Worm (Caenorhabditis elegans): ENCODE data around the gene dlat-1.

dlat-1 gene

DNA sequence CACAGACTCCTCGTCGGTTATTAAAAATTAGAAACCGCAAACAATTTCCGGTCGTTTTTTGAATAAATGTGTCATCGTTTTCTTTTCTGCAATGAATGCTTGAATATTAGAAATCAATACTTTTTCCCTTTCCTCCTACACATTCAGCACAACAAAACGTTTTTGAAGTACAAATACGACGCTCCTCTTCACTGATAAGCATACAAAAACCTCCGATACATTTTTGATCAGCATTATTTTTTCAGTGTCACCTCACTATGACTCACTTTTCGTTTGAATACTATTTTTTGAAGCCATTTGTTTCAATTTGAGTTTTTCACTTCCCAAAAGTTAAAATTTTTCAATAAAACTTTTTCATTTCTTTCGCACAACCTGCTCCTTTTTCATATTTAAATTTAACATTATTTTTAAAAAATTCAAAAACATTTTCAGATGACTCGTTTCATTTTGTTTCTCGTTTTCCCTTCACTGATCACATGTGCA lies 35.7 kb upstream of the dlat-1 start, which contains the start of gene R02D5.3:
TSS of gene R02D5.3 (plus strand) at position 433 of the 483 bp plus-strand sequence.
- TF ChIP-seq ceh-28 (tag; optimal IDR thresholded peaks at IDR 0.05), result no peak
- TF ChIP-seq nhr-28 (tag; optimal IDR thresholded peaks at IDR 0.05), result peak; percentile 90
- TF ChIP-seq zip-11 (GFP tag; IDR thresholded peaks at IDR 0.05), result no peak
- TF ChIP-seq ceh-32 (tag; optimal IDR thresholded peaks at IDR 0.05; ENCODE audit: poor library complexity), result no peak
- TF ChIP-seq dve-1 (tag; optimal IDR thresholded peaks at IDR 0.05; ENCODE audit: insufficient read depth), result peak; percentile 52
- peak; percentile 32; the same call in 1 of the 2 replicates for TF ChIP-seq dmd-6 (GFP tag; IDR thresholded peaks at IDR 0.05)
- TF ChIP-seq pqm-1 (tag; optimal IDR thresholded peaks at IDR 0.05), result peak; percentile 38
- TF ChIP-seq daf-16 (GFP tag; optimal IDR thresholded peaks at IDR 0.05), result no peak
- TF ChIP-seq daf-16 (tag; optimal IDR thresholded peaks at IDR 0.05), result peak; percentile 32

- TF ChIP-seq lin-15B (tag; optimal IDR thresholded peaks at IDR 0.05), result no peak
- TF ChIP-seq ctbp-1 (GFP tag; IDR thresholded peaks at IDR 0.05), result no peak
These were observed 34.9 kb upstream of the dlat-1 start, which contains the start of gene R02D5.10 for ce11 chrV:14481987-14482386. TSS of gene R02D5.10 (plus strand) at chrV:14482287.

ce11 chrV:14481401-14481800 lies 34.3 kb upstream of the dlat-1 start, which contains the start of gene R02D5.7:
TSS of gene R02D5.7 (minus strand) at chrV:14481501.
- TF ChIP-seq Y105C5A.15 (GFP tag; IDR thresholded peaks at IDR 0.05), result no peak
- TF ChIP-seq nhr-28 (tag; optimal IDR thresholded peaks at IDR 0.05), result no peak
- peak; percentile 11 for TF ChIP-seq pqm-1 (tag; optimal IDR thresholded peaks at IDR 0.05)
- TF ChIP-seq ceh-82 (tag; optimal IDR thresholded peaks at IDR 0.05), result no peak
- no peak for TF ChIP-seq snpc-4 (tag; optimal IDR thresholded peaks at IDR 0.05)
- no peak for TF ChIP-seq Y48G9A.11 (GFP tag; IDR thresholded peaks at IDR 0.05)
- no peak for TF ChIP-seq D1046.2 (GFP tag; IDR thresholded peaks at IDR 0.05)
- TF ChIP-seq T26A8.4 (GFP tag; IDR thresholded peaks at IDR 0.05), result no peak

DNA sequence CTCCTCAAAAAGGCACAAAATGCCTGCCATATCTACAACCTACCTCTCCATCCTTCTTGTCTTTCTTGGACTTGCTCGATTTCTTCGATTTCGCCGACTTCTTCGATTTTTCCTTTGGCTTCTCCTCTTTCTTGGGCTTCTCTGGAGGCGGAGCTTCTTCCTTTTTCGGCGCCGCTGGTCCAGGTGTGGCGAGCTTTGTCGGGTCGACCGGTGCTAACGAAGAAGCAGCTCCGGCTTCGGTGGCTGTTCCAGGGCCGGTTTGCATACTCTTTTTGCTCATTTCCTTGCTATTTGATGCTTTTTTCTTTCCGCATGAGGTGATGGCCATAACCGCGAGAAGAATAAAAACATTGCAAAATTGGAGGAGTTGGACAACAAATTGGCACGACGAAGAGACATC lies 33.4 kb upstream of the dlat-1 start:
- TF ChIP-seq set-16 (GFP tag; IDR thresholded peaks at IDR 0.05), result peak; percentile 83
- no peak for TF ChIP-seq zfp-2 (tag; optimal IDR thresholded peaks at IDR 0.05)
- no peak for TF ChIP-seq nhr-11 (tag; optimal IDR thresholded peaks at IDR 0.05)

- no peak for TF ChIP-seq aly-2 (tag; optimal IDR thresholded peaks at IDR 0.05)
- TF ChIP-seq mes-2 (tag; optimal IDR thresholded peaks at IDR 0.05; ENCODE audit: poor library complexity, severe bottlenecking), result no peak
- TF ChIP-seq zfp-3 (GFP tag; conservative IDR thresholded peaks at IDR 0.05), result no peak
- no peak for TF ChIP-seq ZK337.2 (GFP tag; IDR thresholded peaks at IDR 0.05)
- no peak for TF ChIP-seq nhr-237 (tag; optimal IDR thresholded peaks at IDR 0.05)
- no peak for TF ChIP-seq lin-29 (GFP tag; IDR thresholded peaks at IDR 0.05)
- no peak for TF ChIP-seq mep-1 (tag; optimal IDR thresholded peaks at IDR 0.05)
- no peak for TF ChIP-seq mdl-1 (tag; optimal IDR thresholded peaks at IDR 0.05)
- no peak for TF ChIP-seq F49E8.2 (tag; optimal IDR thresholded peaks at IDR 0.05; ENCODE audit: borderline replicate concordance)
- TF ChIP-seq T26A8.4 (GFP tag; IDR thresholded peaks at IDR 0.05), result no peak
These were observed 31.9 kb upstream of the dlat-1 start, which contains the start of gene clec-55 for ce11 chrV:14478979-14479378. TSS of gene clec-55 (plus strand) at chrV:14479279.

ce11 chrV:14476680-14477079 lies 29.6 kb upstream of the dlat-1 start, which contains the start of gene clec-54:
TSS of gene clec-54 (plus strand) at chrV:14476903.
- no peak for TF ChIP-seq Y75B8A.6 (GFP tag; IDR thresholded peaks at IDR 0.05)
- TF ChIP-seq R02D3.7 (tag; optimal IDR thresholded peaks at IDR 0.05), result no peak
- TF ChIP-seq tra-1 (GFP tag; IDR thresholded peaks at IDR 0.05), result 0 out of 2 replicates have a peak, but pooled peaks have one; percentile 27
- TF ChIP-seq nhr-28 (tag; optimal IDR thresholded peaks at IDR 0.05), result peak; percentile 18
- no peak for TF ChIP-seq daf-16 (GFP tag; optimal IDR thresholded peaks at IDR 0.05)
- peak; percentile 37 for TF ChIP-seq daf-16 (tag; optimal IDR thresholded peaks at IDR 0.05)
- peak; percentile 17 for TF ChIP-seq hlh-11 (tag; optimal IDR thresholded peaks at IDR 0.05)
- peak; percentile 12 for TF ChIP-seq dve-1 (tag; optimal IDR thresholded peaks at IDR 0.05; ENCODE audit: insufficient read depth)
- no peak for TF ChIP-seq jun-1 (tag; optimal IDR thresholded peaks at IDR 0.05)
- no peak for TF ChIP-seq snpc-1.2 (GFP tag; IDR thresholded peaks at IDR 0.05)
- TF ChIP-seq lir-3 (tag; optimal IDR thresholded peaks at IDR 0.05), result no peak
- peak in 1 of 2 experiments; percentile 43 for TF ChIP-seq unc-62 (GFP tag; optimal IDR thresholded peaks at IDR 0.05 in 1 of 2)
- TF ChIP-seq unc-62 (tag; optimal IDR thresholded peaks at IDR 0.05), result no peak
- TF ChIP-seq dmd-6 (GFP tag; IDR thresholded peaks at IDR 0.05), result peak; percentile 49; the same call in 1 of the 2 replicates
- no peak for TF ChIP-seq lin-1 (GFP tag; IDR thresholded peaks at IDR 0.05)
- no peak for TF ChIP-seq nhr-42 (GFP tag; IDR thresholded peaks at IDR 0.05)
- no peak for TF ChIP-seq attf-4 (tag; optimal IDR thresholded peaks at IDR 0.05)

All from whole organism, L4 larva.